Worm (Caenorhabditis elegans): ENCODE data around the gene cyp-34A2.

The cyp-34A2 gene

ce11 chrV:15309011-15309410 is 18.1 kb upstream of the cyp-34A2 start, which contains the start of gene srz-10:
Gene srz-10 (minus strand): TSS chrV:15309098.
- TF ChIP-seq madf-3 (GFP tag; IDR thresholded peaks at IDR 0.05) = no peak
- no peak for TF ChIP-seq snpc-3.4 (tag; optimal IDR thresholded peaks at IDR 0.05)
- no peak for TF ChIP-seq ztf-6 (GFP tag; IDR thresholded peaks at IDR 0.05)
- TF ChIP-seq somi-1 (GFP tag; optimal IDR thresholded peaks at IDR 0.05) = no peak
- no peak for TF ChIP-seq let-607 (tag; optimal IDR thresholded peaks at IDR 0.05)
- no peak for TF ChIP-seq Y95B8A.8 (GFP tag; IDR thresholded peaks at IDR 0.05)
- TF ChIP-seq nfya-2 (GFP tag; IDR thresholded peaks at IDR 0.05) = no peak

- TF ChIP-seq atf-7 (tag; optimal IDR thresholded peaks at IDR 0.05) (no peak), hlh-26 (GFP tag; conservative IDR thresholded peaks at IDR 0.05) (no peak), T07F8.4 (tag; optimal IDR thresholded peaks at IDR 0.05) (no peak), tbp1 (GFP tag; optimal IDR thresholded peaks at IDR 0.05) (no peak), ztf-22 (GFP tag; optimal IDR thresholded peaks at IDR 0.05) (no peak), egrh-3 (GFP tag; IDR thresholded peaks at IDR 0.05) (no peak), unc-62 (GFP tag; optimal IDR thresholded peaks at IDR 0.05) (no peak), lin-54 (GFP tag; optimal IDR thresholded peaks at IDR 0.05) (no peak), cebp-2 (GFP tag; IDR thresholded peaks at IDR 0.05) (no peak), snpc-4 (GFP tag; optimal IDR thresholded peaks at IDR 0.05) (no peak), snpc-4 (tag; optimal IDR thresholded peaks at IDR 0.05) (no peak), ceh-58 (GFP tag; IDR thresholded peaks at IDR 0.05) (no peak)
Measured at ce11 chrV:15306745-15307144, 15.8 kb upstream of the cyp-34A2 start, which contains the start of gene T26H8.4. Gene T26H8.4 (minus strand): TSS chrV:15306845.

ce11 chrV:15305502-15305901 is 14.6 kb upstream of the cyp-34A2 start, which contains the start of gene T26H8.5:
Gene T26H8.5 (minus strand): TSS chrV:15305602.
- TF ChIP-seq dpff-1 (tag; optimal IDR thresholded peaks at IDR 0.05) = no peak
- TF ChIP-seq snpc-1.3 (tag; optimal IDR thresholded peaks at IDR 0.05; ENCODE audit: insufficient read depth) = no peak
- TF ChIP-seq T07F8.4 (tag; optimal IDR thresholded peaks at IDR 0.05) = no peak
- TF ChIP-seq aptf-3 (GFP tag; IDR thresholded peaks at IDR 0.05) = no peak
- TF ChIP-seq Y67H2A.10 (GFP tag; conservative IDR thresholded peaks at IDR 0.05) = no peak
- no peak for TF ChIP-seq ama-1 (optimal IDR thresholded peaks at IDR 0.05)
- no peak for TF ChIP-seq ama-1 (GFP tag; optimal IDR thresholded peaks at IDR 0.05)
- TF ChIP-seq B0019.2 (GFP tag; conservative IDR thresholded peaks at IDR 0.05) = no peak
- no peak for TF ChIP-seq madf-3 (GFP tag; IDR thresholded peaks at IDR 0.05)
- no peak for TF ChIP-seq nhr-120 (GFP tag; IDR thresholded peaks at IDR 0.05)
- TF ChIP-seq ztf-18 (tag; optimal IDR thresholded peaks at IDR 0.05) = no peak
- TF ChIP-seq F37B4.10 (GFP tag; IDR thresholded peaks at IDR 0.05) = no peak
- TF ChIP-seq ztf-6 (GFP tag; IDR thresholded peaks at IDR 0.05) = no peak

ce11 chrV:15303625-15304024 is 12.7 kb upstream of the cyp-34A2 start, which contains the start of gene srx-48:
Gene srx-48 (minus strand): TSS chrV:15303725.
- TF ChIP-seq ama-1 (optimal IDR thresholded peaks at IDR 0.05) = no peak
- TF ChIP-seq ama-1 (GFP tag; optimal IDR thresholded peaks at IDR 0.05) = no peak
- no peak for TF ChIP-seq ccch-3 (GFP tag; optimal IDR thresholded peaks at IDR 0.05)
- no peak for TF ChIP-seq hmg-20 (GFP tag; IDR thresholded peaks at IDR 0.05)
- no peak for TF ChIP-seq ceh-79 (tag; optimal IDR thresholded peaks at IDR 0.05)
- TF ChIP-seq chd-7 (tag; optimal IDR thresholded peaks at IDR 0.05) = no peak
- TF ChIP-seq C17E4.6 (GFP tag; IDR thresholded peaks at IDR 0.05) = no peak

All from whole organism, young adult.